Fruit fly (Drosophila melanogaster): ENCODE data around the gene vri.

The vri gene

dm6 chr2L:5254105-5254711, 34.5 kb upstream of the vri start (continued):
- TF ChIP-seq Sry-δ (GFP tag; optimal IDR thresholded peaks at IDR 0.05) (no peak), CG6175 (GFP tag; IDR thresholded peaks at IDR 0.05) (no peak), CG6272 (GFP tag; IDR thresholded peaks at IDR 0.05) (no peak), klu (GFP tag; IDR thresholded peaks at IDR 0.05) (no peak), CG16863 (GFP tag; optimal IDR thresholded peaks at IDR 0.05) (no peak), croc (GFP tag; conservative IDR thresholded peaks at IDR 0.05) (no peak), CG31224 (GFP tag; IDR thresholded peaks at IDR 0.05) (no peak), so (GFP tag; IDR thresholded peaks at IDR 0.05) (no peak), lbe (GFP tag; optimal IDR thresholded peaks at IDR 0.05) (peak; percentile 85), CG14441 (GFP tag; IDR thresholded peaks at IDR 0.05) (no peak), Drgx (GFP tag; IDR thresholded peaks at IDR 0.05) (peak; percentile 72), phol (tag; optimal IDR thresholded peaks at IDR 0.05) (peak; percentile 23), pb (GFP tag; optimal IDR thresholded peaks at IDR 0.05) (no peak), Dad (GFP tag; optimal IDR thresholded peaks at IDR 0.05) (no peak), sens (GFP tag) (peak; percentile 27), Xrp1 (GFP tag; IDR thresholded peaks at IDR 0.05) (peak; percentile 31; the same call in 1 of the 2 replicates), chinmo (GFP tag; IDR thresholded peaks at IDR 0.05; ENCODE audit: partially characterized antibody) (no peak), Sox100B (GFP tag; optimal IDR thresholded peaks at IDR 0.05) (no peak), Sry-β (GFP tag; optimal IDR thresholded peaks at IDR 0.05) (no peak), ara (GFP tag; IDR thresholded peaks at IDR 0.05) (no peak), lab (GFP tag; optimal IDR thresholded peaks at IDR 0.05) (no peak), odd (GFP tag; optimal IDR thresholded peaks at IDR 0.05) (no peak), jumu (GFP tag; optimal IDR thresholded peaks at IDR 0.05) (no peak), CkIIα-i1 (GFP tag; IDR thresholded peaks at IDR 0.05) (no peak), Dp (GFP tag; optimal IDR thresholded peaks at IDR 0.05) (no peak), dimm (GFP tag; IDR thresholded peaks at IDR 0.05) (no peak), Stat92E (GFP tag; optimal IDR thresholded peaks at IDR 0.05) (no peak), CG12104 (GFP tag; optimal IDR thresholded peaks at IDR 0.05) (no peak), CG2712 (tag; optimal IDR thresholded peaks at IDR 0.05) (no peak), shn (GFP tag; optimal IDR thresholded peaks at IDR 0.05) (no peak), Eip74EF (GFP tag; optimal IDR thresholded peaks at IDR 0.05) (no peak), Hr51 (GFP tag; optimal IDR thresholded peaks at IDR 0.05) (no peak), CG13894 (tag; optimal IDR thresholded peaks at IDR 0.05) (no peak), CG11456 (GFP tag; IDR thresholded peaks at IDR 0.05) (no peak), Dfd (GFP tag; optimal IDR thresholded peaks at IDR 0.05) (no peak), tgo (GFP tag; IDR thresholded peaks at IDR 0.05) (no peak), CG3065 (GFP tag; optimal IDR thresholded peaks at IDR 0.05) (no peak), CG13123 (GFP tag; optimal IDR thresholded peaks at IDR 0.05) (no peak), schlank (tag; optimal IDR thresholded peaks at IDR 0.05) (no peak), Rx (GFP tag; IDR thresholded peaks at IDR 0.05) (no peak), tll (GFP tag; optimal IDR thresholded peaks at IDR 0.05) (no peak), CG5180 (GFP tag; optimal IDR thresholded peaks at IDR 0.05) (no peak), CG3847 (GFP tag; IDR thresholded peaks at IDR 0.05) (no peak), CG18262 (tag; optimal IDR thresholded peaks at IDR 0.05) (peak; percentile 23), Ptx1 (GFP tag; IDR thresholded peaks at IDR 0.05) (no peak), dpn (GFP tag; optimal IDR thresholded peaks at IDR 0.05) (no peak), CG4854 (GFP tag; optimal IDR thresholded peaks at IDR 0.05) (no peak), lola (GFP tag; optimal IDR thresholded peaks at IDR 0.05) (peak in 1 of 3 experiments; percentile 8), CG10147 (GFP tag; optimal IDR thresholded peaks at IDR 0.05) (no peak), crp (GFP tag; optimal IDR thresholded peaks at IDR 0.05) (no peak)

Data from whole organism, embryonic.